Fruit fly (Drosophila melanogaster) whole organism, adult: ENCODE measurements around the gene CG14995.

Experiments
- CG11617 ChIP-seq: fragments of 200-800 bp; sonication (Bioruptor generic); optimal IDR thresholded peaks from 2 replicates; lab custom pipeline; 2017; ENCODE audit warnings: mild to moderate bottlenecking, missing biosample characterization, missing genetic modification reagents, missing genetic modification characterization
- CG12768 ChIP-seq: fragments of 200-800 bp; sonication (Bioruptor generic); optimal IDR thresholded peaks from 2 replicates; lab custom pipeline; 2017; ENCODE audit warnings: missing biosample characterization, missing genetic modification characterization, mild to moderate bottlenecking, moderate library complexity, missing genetic modification reagents
- CG14711 ChIP-seq: fragments of 200-800 bp; sonication (Bioruptor generic); optimal IDR thresholded peaks from 2 replicates; lab custom pipeline; 2018; ENCODE audit warnings: missing biosample characterization, mild to moderate bottlenecking, missing genetic modification characterization, moderate library complexity
- CG1620 ChIP-seq: fragments of 200-800 bp; sonication (Bioruptor generic); optimal IDR thresholded peaks from 2 replicates; lab custom pipeline; 2016; ENCODE audit warnings: missing biosample characterization, missing genetic modification characterization
- CG33017 ChIP-seq: fragments of 200-800 bp; sonication (Bioruptor generic); optimal IDR thresholded peaks from 2 replicates; lab custom pipeline; 2018; ENCODE audit warnings: missing biosample characterization, mild to moderate bottlenecking, missing genetic modification characterization, moderate library complexity
- CG5204 ChIP-seq: fragments of 200-800 bp; sonication (Bioruptor generic); optimal IDR thresholded peaks from 2 replicates; lab custom pipeline; 2016; ENCODE audit warnings: missing biosample characterization, missing genetic modification characterization
- CG7045 ChIP-seq: fragments of 200-800 bp; sonication (Bioruptor generic); optimal IDR thresholded peaks from 2 replicates; lab custom pipeline; 2017; ENCODE audit warnings: missing biosample characterization, mild to moderate bottlenecking, missing genetic modification characterization
- CG7101 ChIP-seq: fragments of 200-800 bp; sonication (Bioruptor generic); optimal IDR thresholded peaks from 2 replicates; lab custom pipeline; 2018; ENCODE audit warnings: missing biosample characterization, mild to moderate bottlenecking, missing genetic modification characterization, moderate library complexity
- Clk ChIP-seq: fragments of 200-800 bp; sonication (Bioruptor generic); optimal IDR thresholded peaks from 2 replicates; lab custom pipeline; 2017; ENCODE audit warnings: missing biosample characterization, missing genetic modification characterization
- Crg-1 ChIP-seq: fragments of 200-800 bp; sonication (Bioruptor generic); optimal IDR thresholded peaks from 2 replicates; lab custom pipeline; 2016; ENCODE audit warnings: missing biosample characterization, missing genetic modification characterization
- Hr96 ChIP-seq: fragments of 200-800 bp; sonication (Bioruptor generic); optimal IDR thresholded peaks from 2 replicates; lab custom pipeline; 2016; ENCODE audit warnings: missing biosample characterization, missing genetic modification characterization
- Mnt ChIP-seq: fragments of 200-800 bp; sonication (Bioruptor generic); optimal IDR thresholded peaks from 2 replicates; lab custom pipeline; 2016; ENCODE audit warnings: missing biosample characterization, mild to moderate bottlenecking, missing genetic modification characterization
- bab1 ChIP-seq: fragments of 200-800 bp; sonication (Bioruptor generic); optimal IDR thresholded peaks from 3 replicates; lab custom pipeline; 2019; ENCODE audit warnings: missing biosample characterization, mild to moderate bottlenecking, missing genetic modification characterization, moderate library complexity
- cic ChIP-seq: fragments of 200-800 bp; sonication (Bioruptor generic); optimal IDR thresholded peaks from 2 replicates; lab custom pipeline; 2017; ENCODE audit warnings: missing biosample characterization, mild to moderate bottlenecking, missing genetic modification characterization, moderate library complexity
- cnc ChIP-seq, 2 experiments: fragments of >200 bp; optimal IDR thresholded peaks; 2 replicates each; lab custom pipeline; 2017
- kay ChIP-seq: fragments of 200-800 bp; sonication (Bioruptor generic); peaks from one replicate; lab custom pipeline; 2016; ENCODE audit warnings: missing biosample characterization, missing genetic modification characterization, borderline replicate concordance
- ovo ChIP-seq: fragments of 200-800 bp; sonication (Bioruptor generic); optimal IDR thresholded peaks from 2 replicates; lab custom pipeline; 2016; ENCODE audit warnings: missing biosample characterization, missing genetic modification characterization
- pad ChIP-seq: fragments of 200-800 bp; sonication (Bioruptor generic); optimal IDR thresholded peaks from 3 replicates; lab custom pipeline; 2017; ENCODE audit warnings: missing biosample characterization, missing genetic modification characterization, mild to moderate bottlenecking, moderate library complexity, missing genetic modification reagents
- tj ChIP-seq: fragments of 200-800 bp; sonication (Bioruptor generic); optimal IDR thresholded peaks from 3 replicates; lab custom pipeline; 2017; ENCODE audit warnings: missing biosample characterization, mild to moderate bottlenecking, missing genetic modification characterization, moderate library complexity
- toe ChIP-seq: fragments of 200-800 bp; sonication (Bioruptor generic); optimal IDR thresholded peaks from 2 replicates; lab custom pipeline; 2016; ENCODE audit warnings: missing biosample characterization, missing genetic modification characterization

Gene CG14995

dm6 chr3L:4076907-4077306 is 26.1 kb downstream of the CG14995 start:
- TF ChIP-seq kay (GFP tag; lab: Kevin White, UChicago) (no peak), Clk (no peak), cnc (optimal IDR thresholded peaks at IDR 0.05; lab: Kevin White, UChicago) (no peak), bab1 (GFP tag; lab: Kevin White, UChicago) (no peak), pad (no peak), CG11617 (GFP tag; lab: Kevin White, UChicago) (no peak), tj (GFP tag; lab: Kevin White, UChicago) (no peak), CG12768 (GFP tag; lab: Kevin White, UChicago) (no peak), CG5204 (GFP tag; lab: Kevin White, UChicago) (no peak), cic (GFP tag; lab: Kevin White, UChicago) (no peak), toe (GFP tag; lab: Kevin White, UChicago) (no peak), CG7045 (GFP tag; lab: Kevin White, UChicago) (no peak), CG1620 (GFP tag; lab: Kevin White, UChicago) (no peak), CG14711 (tag; lab: Kevin White, UChicago) (no peak), CG7101 (tag; lab: Kevin White, UChicago) (no peak)

- no peak for TF ChIP-seq Mnt
- TF ChIP-seq Crg-1, result no peak
- TF ChIP-seq Clk, result no peak
- TF ChIP-seq tj (GFP tag; lab: Kevin White, UChicago), result no peak
- TF ChIP-seq ovo, result no peak
- no peak for TF ChIP-seq kay (GFP tag; lab: Kevin White, UChicago)
- TF ChIP-seq cnc (optimal IDR thresholded peaks at IDR 0.05; lab: Kevin White, UChicago), result no peak
- no peak for TF ChIP-seq bab1 (GFP tag; lab: Kevin White, UChicago)
- no peak for TF ChIP-seq CG5204 (GFP tag; lab: Kevin White, UChicago)
- no peak for TF ChIP-seq CG33017
- TF ChIP-seq CG12768 (GFP tag; lab: Kevin White, UChicago), result no peak
- TF ChIP-seq CG14711 (tag; lab: Kevin White, UChicago), result no peak
- no peak for TF ChIP-seq CG7101 (tag; lab: Kevin White, UChicago)
- no peak for TF ChIP-seq toe (GFP tag; lab: Kevin White, UChicago)
- TF ChIP-seq pad, result no peak
Measured at dm6 chr3L:4073755-4074154, 29.3 kb downstream of the CG14995 start, which contains the start of gene Faa. Gene Faa (minus strand): TSS chr3L:4073954.

dm6 chr3L:4072717-4073116 is 30.3 kb downstream of the CG14995 start:
- TF ChIP-seq bab1 (GFP tag; lab: Kevin White, UChicago) (no peak), toe (GFP tag; lab: Kevin White, UChicago) (no peak), CG12768 (GFP tag; lab: Kevin White, UChicago) (no peak), ovo (no peak), kay (GFP tag; lab: Kevin White, UChicago) (no peak), cnc (optimal IDR thresholded peaks at IDR 0.05; lab: Kevin White, UChicago) (no peak), tj (GFP tag; lab: Kevin White, UChicago) (no peak)

dm6 chr3L:4071561-4072049 is 31.5 kb downstream of the CG14995 start, which contains the start of gene wit:
Gene wit (minus strand): TSS chr3L:4071717.
- no peak for TF ChIP-seq CG5204 (GFP tag; lab: Kevin White, UChicago)
- TF ChIP-seq Mnt, result peak; percentile 83
- TF ChIP-seq Hr96 (GFP tag; lab: Kevin White, UChicago), result peak; percentile 31
- TF ChIP-seq kay (GFP tag; lab: Kevin White, UChicago), result no peak
- no peak for TF ChIP-seq CG1620 (GFP tag; lab: Kevin White, UChicago)
- no peak for TF ChIP-seq CG11617 (GFP tag; lab: Kevin White, UChicago)
- peak; percentile 58 for TF ChIP-seq CG12768 (GFP tag; lab: Kevin White, UChicago)
- TF ChIP-seq tj (GFP tag; lab: Kevin White, UChicago), result peak; percentile 73
- TF ChIP-seq toe (GFP tag; lab: Kevin White, UChicago), result no peak
- no peak for TF ChIP-seq cnc (optimal IDR thresholded peaks at IDR 0.05; lab: Kevin White, UChicago)
- TF ChIP-seq CG33017, result peak; percentile 75
- TF ChIP-seq bab1 (GFP tag; lab: Kevin White, UChicago), result peak; percentile 32
- peak; percentile 42 for TF ChIP-seq CG7101 (tag; lab: Kevin White, UChicago)
- peak; percentile 15 for TF ChIP-seq ovo
- TF ChIP-seq CG7045 (GFP tag; lab: Kevin White, UChicago), result peak; percentile 9
- no peak for TF ChIP-seq pad
- peak; percentile 48 for TF ChIP-seq Clk
- TF ChIP-seq cic (GFP tag; lab: Kevin White, UChicago), result peak; percentile 34
- peak; percentile 14 for TF ChIP-seq CG14711 (tag; lab: Kevin White, UChicago)

- peak; percentile 72 for TF ChIP-seq toe (GFP tag; lab: Kevin White, UChicago)
- peak; percentile 82 for TF ChIP-seq CG5204 (GFP tag; lab: Kevin White, UChicago)
- no peak for TF ChIP-seq Hr96 (GFP tag; lab: Kevin White, UChicago)
- TF ChIP-seq cic (GFP tag; lab: Kevin White, UChicago), result no peak
- peak; percentile 52 for TF ChIP-seq CG7101 (tag; lab: Kevin White, UChicago)
- peak; percentile 9 for TF ChIP-seq CG1620 (GFP tag; lab: Kevin White, UChicago)
- no peak for TF ChIP-seq pad
- TF ChIP-seq CG11617 (GFP tag; lab: Kevin White, UChicago), result peak; percentile 10
- no peak for TF ChIP-seq kay (GFP tag; lab: Kevin White, UChicago)
- no peak for TF ChIP-seq bab1 (GFP tag; lab: Kevin White, UChicago)
- TF ChIP-seq CG7045 (GFP tag; lab: Kevin White, UChicago), result peak; percentile 66
- TF ChIP-seq Clk, result peak; percentile 41
- TF ChIP-seq CG14711 (tag; lab: Kevin White, UChicago), result peak; percentile 72
- no peak for TF ChIP-seq tj (GFP tag; lab: Kevin White, UChicago)
- TF ChIP-seq CG12768 (GFP tag; lab: Kevin White, UChicago), result peak; percentile 43
- no peak for TF ChIP-seq cnc (optimal IDR thresholded peaks at IDR 0.05; lab: Kevin White, UChicago)
- TF ChIP-seq Mnt, result no peak
- TF ChIP-seq CG33017, result peak; percentile 22
- peak; percentile 1 for TF ChIP-seq Crg-1
- no peak for TF ChIP-seq ovo
Measured at dm6 chr3L:4070996-4071379, 32.1 kb downstream of the CG14995 start.
